Fruit fly (Drosophila melanogaster) whole organism, prepupa: Measurements from ENCODE around the gene CG5541.

ENCODE experiments used
- OdsH ChIP-seq: fragments of 200-800 bp; sonication (Bioruptor generic); optimal IDR thresholded peaks from 3 replicates; lab custom pipeline; 2016; ENCODE audit warnings: missing biosample characterization, missing genetic modification characterization
- fkh ChIP-seq: fragments of 200-800 bp; sonication (Bioruptor generic); optimal IDR thresholded peaks from 3 replicates; lab custom pipeline; 2017; ENCODE audit warnings: missing biosample characterization, mild to moderate bottlenecking, missing genetic modification characterization, moderate library complexity
- topi ChIP-seq: fragments of 200-800 bp; sonication (Bioruptor generic); optimal IDR thresholded peaks from 3 replicates; lab custom pipeline; 2016; ENCODE audit warnings: missing biosample characterization, missing genetic modification characterization

DNA sequence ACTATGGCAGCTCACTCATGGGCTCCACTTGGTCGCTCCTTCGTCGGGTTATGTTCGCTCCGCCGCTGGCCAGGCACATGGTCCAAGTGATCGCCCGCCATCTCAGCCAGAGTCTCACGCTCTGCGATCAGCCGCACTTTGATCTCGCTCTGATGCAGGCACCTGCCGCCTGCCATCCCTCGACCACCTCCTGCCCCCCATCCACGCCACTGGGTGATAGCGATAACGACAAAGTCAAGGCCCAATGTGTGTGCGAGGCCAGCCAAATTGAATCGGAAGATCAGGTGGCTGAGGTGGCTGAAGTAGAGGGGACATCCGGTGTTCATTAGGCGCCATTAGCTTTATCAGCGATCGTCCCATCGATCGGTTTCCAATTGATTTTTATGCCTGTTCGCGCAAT lies 24.6 kb downstream of the CG5541 start:
- no peak for TF ChIP-seq topi (GFP tag; lab: Kevin White, UChicago)
- no peak for TF ChIP-seq fkh (GFP tag; lab: Kevin White, UChicago)
- TF ChIP-seq OdsH (GFP tag; lab: Kevin White, UChicago), result no peak
